Fruit fly (Drosophila melanogaster) whole organism, embryonic: ENCODE results near the gene uif.

Source experiments
- Blimp-1 ChIP-seq: fragments of 200-800 bp; sonication (Bioruptor generic); optimal IDR thresholded peaks from 3 replicates; lab custom pipeline; 2018; ENCODE audit warnings: missing biosample characterization, missing genetic modification characterization, mild to moderate bottlenecking, moderate library complexity, missing genetic modification reagents
- CG18619 ChIP-seq: fragments of 200-800 bp; sonication (Bioruptor generic); optimal IDR thresholded peaks from 3 replicates; lab custom pipeline; 2017; ENCODE audit warnings: missing biosample characterization, mild to moderate bottlenecking, missing genetic modification characterization
- CG4424 ChIP-seq: fragments of 200-800 bp; sonication (Bioruptor generic); optimal IDR thresholded peaks from 3 replicates; lab custom pipeline; 2016; ENCODE audit warnings: missing biosample characterization, missing genetic modification characterization
- Trl ChIP-seq, 3 experiments: fragments of >200 bp in 2 of 3; fragments of 200-800 bp in 1 of 3; sonication (Bioruptor generic) in 1 of 3; optimal IDR thresholded peaks; 2 replicates in 1 of 3; 3 replicates in 2 of 3; lab custom pipeline; 2016 to 2017; ENCODE audit warnings: missing biosample characterization in 1 of 3, missing genetic modification characterization in 1 of 3
- fru ChIP-seq: fragments of >200 bp; optimal IDR thresholded peaks from 2 replicates; lab custom pipeline; 2017

- TF ChIP-seq CG4424 (GFP tag; lab: Kevin White, UChicago) (no peak), Blimp-1 (GFP tag; lab: Kevin White, UChicago) (no peak), CG18619 (GFP tag; lab: Kevin White, UChicago) (no peak), Trl (optimal IDR thresholded peaks at IDR 0.05; lab: Kevin White, UChicago) (no peak), Trl (GFP tag; optimal IDR thresholded peaks at IDR 0.05; lab: Kevin White, UChicago) (no peak), fru (no peak)
These were observed 27.7 kb upstream of the uif start, which contains the start of gene milt for dm6 chr2L:7037773-7038327.
